Worm (Caenorhabditis elegans): Measurements from ENCODE around the gene Y54G2A.28.

DNA sequence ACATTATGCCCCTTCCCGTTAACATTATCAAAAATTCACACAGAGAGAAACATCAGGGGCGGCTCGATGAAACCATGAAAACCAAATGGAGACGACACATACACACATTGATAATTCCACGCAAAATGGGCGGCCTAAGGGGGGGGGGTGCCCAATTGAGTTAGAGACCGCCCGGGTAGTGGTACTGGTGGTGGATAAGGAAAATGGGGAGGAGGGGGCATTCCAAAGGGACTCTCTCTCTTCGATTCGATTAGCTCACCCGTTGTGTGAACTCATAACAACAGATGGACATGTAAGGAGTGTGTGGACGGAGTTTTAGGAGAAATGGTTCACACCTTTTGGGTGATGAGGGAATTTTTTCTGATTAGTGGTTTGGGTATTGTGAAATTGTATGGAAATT is 29.8 kb downstream of the Y54G2A.28 start:
- TF ChIP-seq R02D3.7 (tag; optimal IDR thresholded peaks at IDR 0.05) = no peak
- TF ChIP-seq tbx-2 (tag; optimal IDR thresholded peaks at IDR 0.05) = no peak
- no peak for TF ChIP-seq daf-12 (tag; optimal IDR thresholded peaks at IDR 0.05)
- TF ChIP-seq unc-62 (GFP tag; optimal IDR thresholded peaks at IDR 0.05) = no peak
- no peak for TF ChIP-seq sea-2 (GFP tag; optimal IDR thresholded peaks at IDR 0.05)
- no peak for TF ChIP-seq skn-1 (tag; optimal IDR thresholded peaks at IDR 0.05)
